Worm (Caenorhabditis elegans): ENCODE results near the gene F14H8.4.

ce11 chrV:14999485-15000023, 24.1 kb upstream of the F14H8.4 start, which contains the start of gene T01C3.11:
- TF ChIP-seq hmg-4 (GFP tag; optimal IDR thresholded peaks at IDR 0.05) (no peak), scrt-1 (GFP tag; IDR thresholded peaks at IDR 0.05) (no peak), flt-1 (GFP tag; IDR thresholded peaks at IDR 0.05) (no peak), aly-1 (tag; optimal IDR thresholded peaks at IDR 0.05) (no peak), sea-1 (GFP tag; conservative IDR thresholded peaks at IDR 0.05) (no peak)

Data from whole organism, early embryonic.